Fruit fly (Drosophila melanogaster) whole organism, prepupa: ENCODE results near the gene Mst89B.

Experiments used
- CG10669 ChIP-seq: fragments of 200-800 bp; sonication (Bioruptor generic); optimal IDR thresholded peaks from 3 replicates; lab custom pipeline; 2018; ENCODE audit warnings: missing biosample characterization, mild to moderate bottlenecking, missing genetic modification characterization, moderate library complexity
- CG11294 ChIP-seq: fragments of 200-800 bp; sonication (Bioruptor generic); IDR thresholded peaks from 2 replicates; pipeline ENCODE4 v1.3.6; 2022; ENCODE audit warnings: missing biosample characterization, missing genetic modification characterization
- CG11902 ChIP-seq: fragments of 200-800 bp; sonication (Bioruptor generic); optimal IDR thresholded peaks from 3 replicates; lab custom pipeline; 2016; ENCODE audit warnings: missing biosample characterization, missing genetic modification characterization
- CG16779 ChIP-seq: fragments of 200-800 bp; sonication (Bioruptor generic); optimal IDR thresholded peaks from 3 replicates; lab custom pipeline; 2017; ENCODE audit warnings: missing biosample characterization, mild to moderate bottlenecking, missing genetic modification characterization
- CG3032 ChIP-seq: fragments of 200-800 bp; optimal IDR thresholded peaks from 2 replicates; lab custom pipeline; 2019; ENCODE audit warnings: missing biosample characterization, mild to moderate bottlenecking, missing genetic modification characterization, moderate library complexity
- CG34406 ChIP-seq: fragments of 200-800 bp; sonication (Bioruptor generic); optimal IDR thresholded peaks from 3 replicates; lab custom pipeline; 2016; ENCODE audit warnings: missing biosample characterization, missing genetic modification characterization
- CG3919 ChIP-seq: fragments of 200-800 bp; sonication (Bioruptor generic); optimal IDR thresholded peaks from 3 replicates; lab custom pipeline; 2016; ENCODE audit warnings: missing biosample characterization, missing genetic modification characterization
- CG4318 ChIP-seq: fragments of 200-800 bp; sonication (Bioruptor generic); optimal IDR thresholded peaks from 3 replicates; lab custom pipeline; 2017; ENCODE audit warnings: missing biosample characterization, mild to moderate bottlenecking, missing genetic modification characterization
- CG6163 ChIP-seq: fragments of 200-800 bp; sonication (Bioruptor generic); IDR thresholded peaks from 3 replicates; pipeline ENCODE4 v1.3.6; 2022; ENCODE audit warnings: missing biosample characterization, missing genetic modification characterization
- CG6792 ChIP-seq: fragments of 200-800 bp; sonication (Bioruptor generic); optimal IDR thresholded peaks from 3 replicates; lab custom pipeline; 2016; ENCODE audit warnings: missing biosample characterization, missing genetic modification characterization
- CG7368 ChIP-seq: fragments of 200-800 bp; sonication (Bioruptor generic); optimal IDR thresholded peaks from 3 replicates; lab custom pipeline; 2016; ENCODE audit warnings: missing biosample characterization, missing genetic modification characterization
- CG8119 ChIP-seq: fragments of 200-800 bp; sonication (Bioruptor generic); IDR thresholded peaks from 3 replicates; pipeline ENCODE4 v1.3.6; 2022; ENCODE audit warnings: missing biosample characterization, missing genetic modification characterization
- CG8319 ChIP-seq: fragments of 200-800 bp; sonication (Bioruptor generic); optimal IDR thresholded peaks from 3 replicates; lab custom pipeline; 2016; ENCODE audit warnings: missing biosample characterization, missing genetic modification characterization
- CG9139 ChIP-seq: fragments of 200-800 bp; sonication (Bioruptor generic); optimal IDR thresholded peaks from 3 replicates; lab custom pipeline; 2017; ENCODE audit warnings: missing biosample characterization, mild to moderate bottlenecking, missing genetic modification characterization
- Eip75B ChIP-seq: fragments of 200-800 bp; sonication (Bioruptor generic); optimal IDR thresholded peaks from 3 replicates; lab custom pipeline; 2016; ENCODE audit warnings: missing biosample characterization, missing genetic modification characterization
- Eip78C ChIP-seq: fragments of 200-800 bp; sonication (Bioruptor generic); peaks from one replicate; lab custom pipeline; 2016; ENCODE audit warnings: missing biosample characterization, missing genetic modification characterization
- Eip93F ChIP-seq: fragments of 200-800 bp; sonication (Bioruptor generic); optimal IDR thresholded peaks from 2 replicates; lab custom pipeline; 2016; ENCODE audit warnings: missing biosample characterization, mild to moderate bottlenecking, missing genetic modification characterization
- Ets21C ChIP-seq: fragments of 200-800 bp; sonication (Bioruptor generic); optimal IDR thresholded peaks from 3 replicates; lab custom pipeline; 2016; ENCODE audit warnings: missing biosample characterization, missing genetic modification characterization
- Ets96B ChIP-seq: fragments of 200-800 bp; optimal IDR thresholded peaks from 2 replicates; lab custom pipeline; 2019; ENCODE audit warnings: missing biosample characterization, mild to moderate bottlenecking, missing genetic modification characterization, moderate library complexity
- Gug ChIP-seq: fragments of 200-800 bp; sonication (Bioruptor generic); IDR thresholded peaks from 2 replicates; pipeline ENCODE4 v1.3.6; 2022; ENCODE audit warnings: missing biosample characterization, missing genetic modification characterization
- Hr38 ChIP-seq: sonication (Bioruptor generic); optimal IDR thresholded peaks from 2 replicates; lab custom pipeline; 2016; ENCODE audit warnings: missing biosample characterization, missing genetic modification characterization
- Hr4 ChIP-seq: fragments of 200-800 bp; sonication (Bioruptor generic); optimal IDR thresholded peaks from 3 replicates; lab custom pipeline; 2016; ENCODE audit warnings: missing biosample characterization, missing genetic modification characterization
- Lpt ChIP-seq: fragments of 200-800 bp; sonication (Bioruptor generic); optimal IDR thresholded peaks from 3 replicates; lab custom pipeline; 2016; ENCODE audit warnings: missing biosample characterization, missing genetic modification characterization
- Met ChIP-seq: fragments of 200-800 bp; sonication (Bioruptor generic); optimal IDR thresholded peaks from 3 replicates; lab custom pipeline; 2016; ENCODE audit warnings: missing biosample characterization, missing genetic modification characterization
- Sox102F ChIP-seq: fragments of 200-800 bp; sonication (Bioruptor generic); optimal IDR thresholded peaks from 2 replicates; lab custom pipeline; 2016; ENCODE audit warnings: missing biosample characterization, mild to moderate bottlenecking, missing genetic modification characterization
- Sox14 ChIP-seq: fragments of 200-800 bp; sonication (Bioruptor generic); optimal IDR thresholded peaks from 3 replicates; lab custom pipeline; 2016; ENCODE audit warnings: missing biosample characterization, missing genetic modification characterization
- Sox15 ChIP-seq: fragments of 200-800 bp; sonication (Bioruptor generic); optimal IDR thresholded peaks from 3 replicates; lab custom pipeline; 2016; ENCODE audit warnings: missing biosample characterization, missing genetic modification characterization
- achi ChIP-seq: fragments of 200-800 bp; sonication (Bioruptor generic); optimal IDR thresholded peaks from 3 replicates; lab custom pipeline; 2016; ENCODE audit warnings: missing biosample characterization, missing genetic modification characterization
- acj6 ChIP-seq: fragments of 200-800 bp; sonication (Bioruptor generic); optimal IDR thresholded peaks from 3 replicates; lab custom pipeline; 2016; ENCODE audit warnings: missing biosample characterization, missing genetic modification characterization
- cyc ChIP-seq: fragments of 200-800 bp; sonication (Bioruptor generic); optimal IDR thresholded peaks from 3 replicates; lab custom pipeline; 2016; ENCODE audit warnings: missing biosample characterization, missing genetic modification characterization
- dac ChIP-seq: fragments of 200-800 bp; sonication (Bioruptor generic); optimal IDR thresholded peaks from 2 replicates; lab custom pipeline; 2017; ENCODE audit warnings: missing biosample characterization, mild to moderate bottlenecking, missing genetic modification characterization
- dsx ChIP-seq: fragments of 200-800 bp; optimal IDR thresholded peaks from 3 replicates; lab custom pipeline; 2019; ENCODE audit warnings: missing biosample characterization, mild to moderate bottlenecking, missing genetic modification characterization, moderate library complexity; ENCODE audit not compliant: poor library complexity, severe bottlenecking
- esn ChIP-seq: fragments of 200-800 bp; sonication (Bioruptor generic); optimal IDR thresholded peaks from 2 replicates; lab custom pipeline; 2016; ENCODE audit warnings: missing biosample characterization, mild to moderate bottlenecking, missing genetic modification characterization, moderate library complexity
- fd59A ChIP-seq: fragments of 200-800 bp; sonication (Bioruptor generic); optimal IDR thresholded peaks from 2 replicates; lab custom pipeline; 2017; ENCODE audit warnings: missing biosample characterization, mild to moderate bottlenecking, missing genetic modification characterization, missing genetic modification reagents
- fkh ChIP-seq: fragments of 200-800 bp; sonication (Bioruptor generic); optimal IDR thresholded peaks from 3 replicates; lab custom pipeline; 2017; ENCODE audit warnings: missing biosample characterization, mild to moderate bottlenecking, missing genetic modification characterization, moderate library complexity
- lz ChIP-seq: fragments of 200-800 bp; sonication (Bioruptor generic); optimal IDR thresholded peaks from 3 replicates; lab custom pipeline; 2016; ENCODE audit warnings: missing biosample characterization, missing genetic modification characterization
- net ChIP-seq: fragments of 200-800 bp; sonication (Bioruptor generic); optimal IDR thresholded peaks from 3 replicates; lab custom pipeline; 2016; ENCODE audit warnings: missing biosample characterization, missing genetic modification characterization
- pdm3 ChIP-seq: fragments of 200-800 bp; sonication (Bioruptor generic); optimal IDR thresholded peaks from 3 replicates; lab custom pipeline; 2016; ENCODE audit warnings: missing biosample characterization, missing genetic modification characterization
- salr ChIP-seq, 2 experiments: fragments of 200-800 bp; sonication (Bioruptor generic); optimal IDR thresholded peaks; 3 replicates each; lab custom pipeline; 2016 to 2018; ENCODE audit warnings: missing biosample characterization in 2 of 2, missing genetic modification characterization in 2 of 2, mild to moderate bottlenecking in 1 of 2
- spab ChIP-seq: fragments of 200-800 bp; sonication (Bioruptor generic); optimal IDR thresholded peaks from 2 replicates; lab custom pipeline; 2017; ENCODE audit warnings: missing biosample characterization, mild to moderate bottlenecking, missing genetic modification characterization, missing genetic modification reagents
- ss ChIP-seq, 2 experiments: fragments of 200-800 bp; sonication (Bioruptor generic); optimal IDR thresholded peaks; 2 replicates in 1 of 2; 3 replicates in 1 of 2; lab custom pipeline; 2017 to 2018; ENCODE audit warnings: mild to moderate bottlenecking in 2 of 2, missing biosample characterization in 2 of 2, missing genetic modification characterization in 2 of 2, moderate library complexity in 1 of 2
- svp ChIP-seq: fragments of 200-800 bp; sonication (Bioruptor generic); peaks from one replicate; lab custom pipeline; 2016; ENCODE audit warnings: missing biosample characterization, missing genetic modification characterization
- topi ChIP-seq: fragments of 200-800 bp; sonication (Bioruptor generic); optimal IDR thresholded peaks from 3 replicates; lab custom pipeline; 2016; ENCODE audit warnings: missing biosample characterization, missing genetic modification characterization
- vri ChIP-seq: fragments of 200-800 bp; sonication (Bioruptor generic); optimal IDR thresholded peaks from 3 replicates; lab custom pipeline; 2016; ENCODE audit warnings: missing biosample characterization, mild to moderate bottlenecking, missing genetic modification characterization

The Mst89B gene

dm6 chr3R:16236713-16237641 is 29.8 kb upstream of the Mst89B start (continued):
- TF ChIP-seq acj6 (GFP tag; lab: Kevin White, UChicago) (peak; percentile 98), net (GFP tag; lab: Kevin White, UChicago) (peak; percentile 96), CG11902 (GFP tag; lab: Kevin White, UChicago) (peak; percentile 97), salr (GFP tag; optimal IDR thresholded peaks at IDR 0.05; lab: Kevin White, UChicago) (peak; percentile 91 to 98), Gug (GFP tag; lab: Robert Waterston, UW) (no peak), CG7368 (peak; percentile 96), cyc (GFP tag; lab: Kevin White, UChicago) (peak; percentile 95), topi (GFP tag; lab: Kevin White, UChicago) (peak; percentile 93), CG8319 (GFP tag; lab: Kevin White, UChicago) (peak; percentile 96), CG3919 (GFP tag; lab: Kevin White, UChicago) (peak; percentile 97), fd59A (peak; percentile 95), svp (peak; percentile 92), Lpt (peak; percentile 82), Hr38 (GFP tag; lab: Kevin White, UChicago) (no peak), fkh (GFP tag; lab: Kevin White, UChicago) (peak; percentile 84), ss (GFP tag; optimal IDR thresholded peaks at IDR 0.05; lab: Kevin White, UChicago) (peak; percentile 95 to 97), vri (GFP tag; lab: Kevin White, UChicago) (peak; percentile 74), achi (GFP tag; lab: Kevin White, UChicago) (peak; percentile 97), Sox14 (GFP tag; lab: Kevin White, UChicago) (peak; percentile 93), dsx (GFP tag; lab: Kevin White, UChicago) (peak; percentile 98), CG9139 (GFP tag; lab: Kevin White, UChicago) (peak; percentile 92), CG6163 (GFP tag; lab: Robert Waterston, UW) (no peak), lz (GFP tag; lab: Kevin White, UChicago) (peak; percentile 94), pdm3 (GFP tag; lab: Kevin White, UChicago) (peak; percentile 95), Eip93F (GFP tag; lab: Kevin White, UChicago) (peak; percentile 98), Hr4 (GFP tag; lab: Kevin White, UChicago) (peak; percentile 95), CG10669 (GFP tag; lab: Kevin White, UChicago) (peak; percentile 97), CG34406 (peak; percentile 98)

DNA sequence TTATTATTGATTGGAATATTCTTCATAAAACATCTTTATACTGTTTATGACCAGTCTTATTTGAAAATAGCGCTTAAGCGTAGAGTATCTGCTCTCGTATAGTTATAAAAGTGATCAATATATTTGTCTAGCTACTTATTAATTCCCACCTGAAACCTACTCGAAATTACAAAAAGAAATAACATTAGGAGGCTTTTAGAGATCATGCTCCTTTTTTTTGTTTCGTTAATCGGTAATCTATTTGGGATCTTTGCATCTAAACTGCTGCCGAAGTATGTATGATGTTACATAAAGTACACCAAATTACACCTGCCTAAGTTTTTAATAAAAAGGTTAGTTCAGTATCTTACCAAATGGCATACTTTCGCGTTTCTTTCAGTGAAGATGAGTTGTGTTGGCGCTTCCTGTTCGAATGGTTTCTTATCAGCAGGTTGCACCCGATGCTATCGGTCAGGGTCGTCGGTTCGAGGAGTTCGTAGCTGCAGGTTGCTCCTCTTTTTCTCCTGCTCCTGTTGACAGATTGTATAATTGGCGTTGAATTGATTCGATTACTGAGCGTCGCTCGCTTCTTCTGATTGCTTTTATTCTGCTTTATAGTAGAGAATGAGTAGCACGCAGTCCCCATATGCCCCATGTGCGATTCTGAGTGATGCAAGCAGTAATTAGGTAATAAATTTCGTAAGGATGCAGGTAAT is 28.6 kb upstream of the Mst89B start:
- TF ChIP-seq Eip75B (GFP tag; lab: Kevin White, UChicago) (peak; percentile 37), CG9139 (GFP tag; lab: Kevin White, UChicago) (no peak), dac (GFP tag; lab: Kevin White, UChicago) (no peak), Hr4 (GFP tag; lab: Kevin White, UChicago) (peak; percentile 23), CG8119 (GFP tag; lab: Robert Waterston, UW) (no peak), CG6792 (GFP tag; lab: Kevin White, UChicago) (peak; percentile 9), Sox15 (GFP tag; lab: Kevin White, UChicago) (no peak), CG10669 (GFP tag; lab: Kevin White, UChicago) (peak; percentile 29), svp (peak; percentile 99), Ets21C (GFP tag; lab: Kevin White, UChicago) (peak; percentile 1), Sox102F (GFP tag; lab: Kevin White, UChicago) (no peak), spab (peak; percentile 40), CG6163 (GFP tag; lab: Robert Waterston, UW) (no peak), cyc (GFP tag; lab: Kevin White, UChicago) (peak; percentile 24), pdm3 (GFP tag; lab: Kevin White, UChicago) (peak; percentile 53), CG34406 (no peak), CG8319 (GFP tag; lab: Kevin White, UChicago) (peak; percentile 38), CG3032 (tag; lab: Kevin White, UChicago) (peak; percentile 19), esn (GFP tag; lab: Kevin White, UChicago) (peak; percentile 48), Met (GFP tag; lab: Kevin White, UChicago) (peak; percentile 57), CG11294 (GFP tag; lab: Robert Waterston, UW) (no peak), CG16779 (tag; lab: Kevin White, UChicago) (no peak), Ets96B (tag; lab: Kevin White, UChicago) (peak; percentile 50), topi (GFP tag; lab: Kevin White, UChicago) (peak; percentile 35), Eip78C (GFP tag; lab: Kevin White, UChicago) (peak; percentile 90), CG4318 (GFP tag; lab: Kevin White, UChicago) (no peak), salr (GFP tag; optimal IDR thresholded peaks at IDR 0.05; lab: Kevin White, UChicago) (peak in 1 of 2 experiments; percentile 48), CG3919 (GFP tag; lab: Kevin White, UChicago) (peak; percentile 33), Lpt (no peak), fd59A (peak; percentile 34), achi (GFP tag; lab: Kevin White, UChicago) (peak; percentile 32), Gug (GFP tag; lab: Robert Waterston, UW) (no peak), vri (GFP tag; lab: Kevin White, UChicago) (peak; percentile 55)
